Fruit fly (Drosophila melanogaster): ENCODE measurements around the gene epsilonCOP.
A peak's percentile ranks its signal among the peaks of the same experiment; 100 is the strongest.

The epsilonCOP gene

DNA sequence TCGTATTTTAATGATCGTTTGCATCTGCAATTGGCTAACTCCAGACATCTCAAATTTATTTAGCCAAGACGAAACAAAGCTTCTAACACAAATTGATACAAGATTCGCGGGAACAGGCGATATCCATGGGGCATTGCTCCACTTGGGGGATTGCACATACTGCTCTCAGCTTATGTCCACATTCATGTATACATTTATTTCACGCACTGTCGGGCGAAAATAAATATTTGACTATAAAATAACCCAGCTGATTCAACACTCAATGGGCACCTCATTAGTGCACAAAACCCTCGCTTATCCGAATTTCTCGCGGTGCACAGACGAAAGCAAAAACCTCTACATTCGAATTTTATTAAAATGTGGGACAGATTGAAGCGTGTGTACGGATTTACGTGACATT, 27.4 kb upstream of the epsilonCOP start (continued):
- TF ChIP-seq CG2875 (GFP tag; optimal IDR thresholded peaks at IDR 0.05) (peak; percentile 71), CG1529 (GFP tag; optimal IDR thresholded peaks at IDR 0.05) (peak; percentile 52), zf30C (GFP tag; optimal IDR thresholded peaks at IDR 0.05) (peak; percentile 18), D (optimal IDR thresholded peaks at IDR 0.05) (no peak), D (GFP tag; optimal IDR thresholded peaks at IDR 0.05) (peak; percentile 50), mirr (GFP tag; optimal IDR thresholded peaks at IDR 0.05) (no peak), Bgb (GFP tag; IDR thresholded peaks at IDR 0.05; ENCODE audit: partially characterized antibody) (no peak), Dp (GFP tag; optimal IDR thresholded peaks at IDR 0.05) (no peak), stwl (tag; optimal IDR thresholded peaks at IDR 0.05) (no peak), peb (GFP tag; IDR thresholded peaks at IDR 0.05) (no peak), CG17328 (GFP tag; IDR thresholded peaks at IDR 0.05) (0 out of 2 replicates have a peak, but pooled peaks have one; percentile 25), CG15269 (tag; optimal IDR thresholded peaks at IDR 0.05) (peak; percentile 16), Dad (GFP tag; optimal IDR thresholded peaks at IDR 0.05) (no peak), CG3065 (GFP tag; optimal IDR thresholded peaks at IDR 0.05) (no peak), CG11093 (GFP tag; IDR thresholded peaks at IDR 0.05) (no peak), CG16863 (GFP tag; optimal IDR thresholded peaks at IDR 0.05) (no peak), ttk (GFP tag; IDR thresholded peaks at IDR 0.05) (0 out of 2 replicates have a peak, but pooled peaks have one; percentile 15), CG8089 (GFP tag; optimal IDR thresholded peaks at IDR 0.05) (no peak), CG2678 (tag; optimal IDR thresholded peaks at IDR 0.05) (peak; percentile 57), CG10959 (GFP tag; IDR thresholded peaks at IDR 0.05) (no peak), CG4360 (GFP tag; IDR thresholded peaks at IDR 0.05) (peak; percentile 40; the same call in 1 of the 2 replicates), CG16815 (GFP tag; optimal IDR thresholded peaks at IDR 0.05) (no peak), danr (GFP tag; IDR thresholded peaks at IDR 0.05) (no peak), CG13296 (GFP tag; optimal IDR thresholded peaks at IDR 0.05) (peak; percentile 19), grau (tag; optimal IDR thresholded peaks at IDR 0.05) (peak; percentile 7), ham (GFP tag; IDR thresholded peaks at IDR 0.05) (no peak), CG4424 (GFP tag; optimal IDR thresholded peaks at IDR 0.05) (no peak), ken (GFP tag; IDR thresholded peaks at IDR 0.05) (no peak), CG7839 (tag; optimal IDR thresholded peaks at IDR 0.05) (peak; percentile 16), Nf-YA (GFP tag; IDR thresholded peaks at IDR 0.05) (0 out of 2 replicates have a peak, but pooled peaks have one; percentile 16), Xrp1 (GFP tag; IDR thresholded peaks at IDR 0.05) (peak; percentile 63), CG9215 (GFP tag; IDR thresholded peaks at IDR 0.05) (no peak), CG17829 (tag; optimal IDR thresholded peaks at IDR 0.05) (no peak), toy (GFP tag; IDR thresholded peaks at IDR 0.05) (no peak), CG7556 (GFP tag; optimal IDR thresholded peaks at IDR 0.05) (no peak), CG8765 (GFP tag; IDR thresholded peaks at IDR 0.05) (no peak), ash1 (GFP tag; optimal IDR thresholded peaks at IDR 0.05) (no peak), vnd (GFP tag; IDR thresholded peaks at IDR 0.05; ENCODE audit: partially characterized antibody) (no peak), Sry-δ (GFP tag; optimal IDR thresholded peaks at IDR 0.05) (no peak), exex (tag; optimal IDR thresholded peaks at IDR 0.05) (no peak), pita (GFP tag; optimal IDR thresholded peaks at IDR 0.05) (no peak), Antp (GFP tag; optimal IDR thresholded peaks at IDR 0.05) (no peak), Stat92E (GFP tag; optimal IDR thresholded peaks at IDR 0.05) (no peak), CG10543 (GFP tag; optimal IDR thresholded peaks at IDR 0.05) (no peak), CG12942 (GFP tag; optimal IDR thresholded peaks at IDR 0.05) (no peak), dm (GFP tag; optimal IDR thresholded peaks at IDR 0.05) (no peak), trh (GFP tag; optimal IDR thresholded peaks at IDR 0.05) (no peak), twi (tag; optimal IDR thresholded peaks at IDR 0.05) (no peak), Hmr (GFP tag; optimal IDR thresholded peaks at IDR 0.05) (peak; percentile 3), Myb (GFP tag; optimal IDR thresholded peaks at IDR 0.05) (no peak), pfk (GFP tag; optimal IDR thresholded peaks at IDR 0.05) (no peak), otp (GFP tag; IDR thresholded peaks at IDR 0.05) (no peak)

Data from whole organism, embryonic.